Fruit fly (Drosophila melanogaster) whole organism, embryonic: Measurements from ENCODE around the gene shd.

ENCODE experiments used
- Atf-2 ChIP-seq: fragments of 200-800 bp; sonication (Bioruptor generic); optimal IDR thresholded peaks from 2 replicates; lab custom pipeline; 2016; ENCODE audit warnings: missing biosample characterization, missing genetic modification characterization
- CG10274 ChIP-seq: fragments of 200-800 bp; sonication (Bioruptor generic); optimal IDR thresholded peaks from 3 replicates; lab custom pipeline; 2017; ENCODE audit warnings: missing biosample characterization, mild to moderate bottlenecking, missing genetic modification characterization
- CG10462 ChIP-seq: fragments of 200-800 bp; sonication (Bioruptor generic); optimal IDR thresholded peaks from 2 replicates; lab custom pipeline; 2016; ENCODE audit warnings: missing biosample characterization, missing genetic modification characterization
- CG10654 ChIP-seq: fragments of 200-800 bp; sonication (Bioruptor generic); optimal IDR thresholded peaks from 2 replicates; lab custom pipeline; 2016; ENCODE audit warnings: missing biosample characterization, missing genetic modification characterization
- CG11456 ChIP-seq: fragments of 200-800 bp; sonication (Bioruptor generic); IDR thresholded peaks from 3 replicates; pipeline ENCODE4 v1.3.6; 2022; ENCODE audit warnings: missing biosample characterization, missing genetic modification characterization
- CG12236 ChIP-seq: fragments of 200-800 bp; sonication (Bioruptor generic); optimal IDR thresholded peaks from 2 replicates; lab custom pipeline; 2016; ENCODE audit warnings: missing biosample characterization, missing genetic modification characterization
- CG12391 ChIP-seq: fragments of 200-800 bp; sonication (Bioruptor generic); optimal IDR thresholded peaks from 3 replicates; lab custom pipeline; 2018; ENCODE audit warnings: missing biosample characterization, mild to moderate bottlenecking, missing genetic modification characterization, moderate library complexity
- CG12769 ChIP-seq: fragments of 200-800 bp; sonication (Bioruptor generic); optimal IDR thresholded peaks from 2 replicates; lab custom pipeline; 2019; ENCODE audit warnings: missing biosample characterization, mild to moderate bottlenecking, missing genetic modification characterization, moderate library complexity
- CG13624 ChIP-seq: fragments of 200-800 bp; sonication (Bioruptor generic); optimal IDR thresholded peaks from 2 replicates; lab custom pipeline; 2016; ENCODE audit warnings: missing biosample characterization, missing genetic modification characterization
- CG14441 ChIP-seq: fragments of 200-800 bp; sonication (Bioruptor generic); IDR thresholded peaks from 2 replicates; pipeline ENCODE4 v1.3.6; 2022; ENCODE audit warnings: missing biosample characterization, missing genetic modification characterization
- CG14667 ChIP-seq: fragments of 200-800 bp; sonication (Bioruptor generic); IDR thresholded peaks from 2 replicates; pipeline ENCODE4 v1.3.6; 2022; ENCODE audit warnings: missing biosample characterization, missing genetic modification characterization
- CG1602 ChIP-seq: fragments of 200-800 bp; sonication (Bioruptor generic); optimal IDR thresholded peaks from 3 replicates; lab custom pipeline; 2016; ENCODE audit warnings: missing biosample characterization, missing genetic modification characterization
- CG17385 ChIP-seq: fragments of 200-800 bp; sonication (Bioruptor generic); optimal IDR thresholded peaks from 3 replicates; lab custom pipeline; 2018; ENCODE audit warnings: missing biosample characterization, mild to moderate bottlenecking, missing genetic modification characterization
- CG17612 ChIP-seq: fragments of 200-800 bp; sonication (Bioruptor generic); IDR thresholded peaks from 2 replicates; pipeline ENCODE4 v1.3.6; 2022; ENCODE audit warnings: missing biosample characterization, missing genetic modification characterization
- CG2199 ChIP-seq: fragments of 200-800 bp; sonication (Bioruptor generic); IDR thresholded peaks from 3 replicates; pipeline ENCODE4 v1.3.6; 2022; ENCODE audit warnings: missing biosample characterization, missing genetic modification characterization
- CG2712 ChIP-seq: fragments of 200-800 bp; optimal IDR thresholded peaks from 3 replicates; lab custom pipeline; 2019; ENCODE audit warnings: missing biosample characterization, mild to moderate bottlenecking, missing genetic modification characterization, moderate library complexity
- CG4617 ChIP-seq: fragments of 200-800 bp; sonication (Bioruptor generic); optimal IDR thresholded peaks from 3 replicates; lab custom pipeline; 2016; ENCODE audit warnings: missing biosample characterization, missing genetic modification characterization, borderline replicate concordance
- CG4820 ChIP-seq: fragments of 200-800 bp; sonication (Bioruptor generic); optimal IDR thresholded peaks from 3 replicates; lab custom pipeline; 2016; ENCODE audit warnings: missing biosample characterization, missing genetic modification characterization
- CTCF ChIP-seq: fragments of 200-800 bp; sonication (Bioruptor generic); optimal IDR thresholded peaks from 2 replicates; lab custom pipeline; 2017; ENCODE audit warnings: missing biosample characterization, mild to moderate bottlenecking, missing genetic modification characterization, moderate library complexity
- CkIIα-i1 ChIP-seq: fragments of 200-800 bp; sonication (Bioruptor generic); IDR thresholded peaks from 2 replicates; pipeline ENCODE4 v1.3.6; 2022; ENCODE audit warnings: missing biosample characterization, missing genetic modification characterization
- Dbx ChIP-seq: fragments of 200-800 bp; sonication (Bioruptor generic); IDR thresholded peaks from 3 replicates; pipeline ENCODE4 v1.3.6; 2022; ENCODE audit warnings: missing biosample characterization, missing genetic modification characterization
- Dip3 ChIP-seq: fragments of 200-800 bp; sonication (Bioruptor generic); optimal IDR thresholded peaks from 3 replicates; lab custom pipeline; 2016; ENCODE audit warnings: missing biosample characterization, missing genetic modification characterization
- Doc3 ChIP-seq: fragments of 200-800 bp; sonication (Bioruptor generic); IDR thresholded peaks from 3 replicates; pipeline ENCODE4 v1.3.6; 2022; ENCODE audit warnings: missing biosample characterization, missing genetic modification characterization; ENCODE audit not compliant: partially characterized antibody
- E2f1 ChIP-seq: fragments of 200-800 bp; sonication (Bioruptor generic); IDR thresholded peaks from 2 replicates; pipeline ENCODE4 v1.3.6; 2022; ENCODE audit warnings: missing biosample characterization, missing genetic modification characterization
- HLHmδ ChIP-seq: fragments of 200-800 bp; sonication (Bioruptor generic); optimal IDR thresholded peaks from 2 replicates; lab custom pipeline; 2018; ENCODE audit warnings: missing biosample characterization, mild to moderate bottlenecking, missing genetic modification characterization, moderate library complexity
- Hey ChIP-seq: fragments of 200-800 bp; sonication (Bioruptor generic); optimal IDR thresholded peaks from 3 replicates; lab custom pipeline; 2018; ENCODE audit warnings: missing biosample characterization, mild to moderate bottlenecking, missing genetic modification characterization
- Hsf ChIP-seq: fragments of 200-800 bp; sonication (Bioruptor generic); optimal IDR thresholded peaks from 3 replicates; lab custom pipeline; 2016; ENCODE audit warnings: missing biosample characterization, missing genetic modification characterization
- Lpt ChIP-seq: fragments of >200 bp; optimal IDR thresholded peaks from 2 replicates; lab custom pipeline; 2018; ENCODE audit warnings: missing biosample characterization, missing genetic modification characterization
- Meics ChIP-seq: fragments of 200-800 bp; sonication (Bioruptor generic); optimal IDR thresholded peaks from 2 replicates; lab custom pipeline; 2017; ENCODE audit warnings: missing biosample characterization, mild to moderate bottlenecking, missing genetic modification characterization
- Mes4 ChIP-seq: fragments of 200-800 bp; sonication (Bioruptor generic); optimal IDR thresholded peaks from 2 replicates; lab custom pipeline; 2016; ENCODE audit warnings: missing biosample characterization, missing genetic modification characterization
- NK7.1 ChIP-seq: fragments of 200-800 bp; sonication (Bioruptor generic); optimal IDR thresholded peaks from 3 replicates; lab custom pipeline; 2016; ENCODE audit warnings: missing biosample characterization, missing genetic modification characterization
- Nf-YB ChIP-seq: fragments of 200-800 bp; sonication (Bioruptor generic); optimal IDR thresholded peaks from 3 replicates; lab custom pipeline; 2019; ENCODE audit warnings: missing biosample characterization, mild to moderate bottlenecking, missing genetic modification characterization, moderate library complexity
- NfI ChIP-seq: fragments of 200-800 bp; sonication (Bioruptor generic); optimal IDR thresholded peaks from 3 replicates; lab custom pipeline; 2018; ENCODE audit warnings: missing biosample characterization, mild to moderate bottlenecking, missing genetic modification characterization, moderate library complexity
- Spps ChIP-seq: fragments of 200-800 bp; sonication (Bioruptor generic); optimal IDR thresholded peaks from 2 replicates; lab custom pipeline; 2018; ENCODE audit warnings: missing biosample characterization, mild to moderate bottlenecking, missing genetic modification characterization
- dimm ChIP-seq: fragments of 200-800 bp; sonication (Bioruptor generic); IDR thresholded peaks from 2 replicates; pipeline ENCODE4 v1.3.6; 2022; ENCODE audit warnings: missing biosample characterization, missing genetic modification characterization
- dmrt99B ChIP-seq: fragments of 200-800 bp; sonication (Bioruptor generic); optimal IDR thresholded peaks from 2 replicates; lab custom pipeline; 2018; ENCODE audit warnings: missing biosample characterization, mild to moderate bottlenecking, missing genetic modification characterization, moderate library complexity
- eve ChIP-seq, 2 experiments: fragments of >200 bp; optimal IDR thresholded peaks; 2 replicates each; lab custom pipeline; 2017; ENCODE audit warnings: missing biosample characterization in 2 of 2, missing genetic modification characterization in 2 of 2
- fd64A ChIP-seq: fragments of 200-800 bp; sonication (Bioruptor generic); optimal IDR thresholded peaks from 3 replicates; lab custom pipeline; 2018; ENCODE audit warnings: missing biosample characterization, mild to moderate bottlenecking, missing genetic modification characterization
- kah ChIP-seq: fragments of 200-800 bp; sonication (Bioruptor generic); optimal IDR thresholded peaks from 2 replicates; lab custom pipeline; 2018; ENCODE audit warnings: missing biosample characterization, mild to moderate bottlenecking, missing genetic modification characterization
- nom ChIP-seq: fragments of 200-800 bp; sonication (Bioruptor generic); optimal IDR thresholded peaks from 2 replicates; lab custom pipeline; 2017; ENCODE audit warnings: missing biosample characterization, missing genetic modification characterization, mild to moderate bottlenecking, moderate library complexity, missing genetic modification reagents
- pita ChIP-seq: fragments of 200-800 bp; sonication (Bioruptor generic); optimal IDR thresholded peaks from 2 replicates; lab custom pipeline; 2017; ENCODE audit warnings: missing biosample characterization, mild to moderate bottlenecking, missing genetic modification characterization
- sc ChIP-seq, 3 experiments: fragments of >200 bp in 2 of 3; fragments of 200-800 bp in 1 of 3; sonication (Bioruptor generic) in 1 of 3; optimal IDR thresholded peaks; 2 replicates in 2 of 3; 3 replicates in 1 of 3; lab custom pipeline; 2017; ENCODE audit warnings: mild to moderate bottlenecking in 1 of 3, missing biosample characterization in 1 of 3, missing genetic modification characterization in 1 of 3, missing genetic modification reagents in 1 of 3
- sisA ChIP-seq: fragments of 200-800 bp; sonication (Bioruptor generic); IDR thresholded peaks from 2 replicates; pipeline ENCODE4 v1.3.6; 2022; ENCODE audit warnings: missing biosample characterization, missing genetic modification characterization
- sob ChIP-seq: fragments of 200-800 bp; sonication (Bioruptor generic); IDR thresholded peaks from 2 replicates; pipeline ENCODE4 v1.3.6; 2022; ENCODE audit warnings: missing biosample characterization, missing genetic modification characterization
- sr ChIP-seq: fragments of 200-800 bp; sonication (Bioruptor generic); IDR thresholded peaks from 3 replicates; pipeline ENCODE4 v1.3.6; 2022; ENCODE audit warnings: missing biosample characterization, missing genetic modification characterization
- tgo ChIP-seq: fragments of 200-800 bp; sonication (Bioruptor generic); IDR thresholded peaks from 3 replicates; pipeline ENCODE4 v1.3.6; 2022; ENCODE audit warnings: missing biosample characterization, missing genetic modification characterization
- trh ChIP-seq: fragments of 200-800 bp; sonication (Bioruptor generic); optimal IDR thresholded peaks from 2 replicates; lab custom pipeline; 2016; ENCODE audit warnings: missing biosample characterization, missing genetic modification characterization
- twi ChIP-seq: fragments of 200-800 bp; optimal IDR thresholded peaks from 2 replicates; lab custom pipeline; 2019; ENCODE audit warnings: missing biosample characterization, mild to moderate bottlenecking, missing genetic modification characterization, moderate library complexity
- vvl ChIP-seq: fragments of 200-800 bp; sonication (Bioruptor generic); IDR thresholded peaks from 2 replicates; pipeline ENCODE4 v1.3.6; 2022; ENCODE audit warnings: missing biosample characterization, missing genetic modification characterization
- wor ChIP-seq: fragments of 200-800 bp; sonication (Bioruptor generic); IDR thresholded peaks from 2 replicates; pipeline ENCODE4 v1.3.6; 2022; ENCODE audit warnings: missing biosample characterization, missing genetic modification characterization
- zen ChIP-seq: fragments of 200-800 bp; sonication (Bioruptor generic); optimal IDR thresholded peaks from 3 replicates; lab custom pipeline; 2018; ENCODE audit warnings: missing biosample characterization, mild to moderate bottlenecking, missing genetic modification characterization, moderate library complexity

shd gene

DNA sequence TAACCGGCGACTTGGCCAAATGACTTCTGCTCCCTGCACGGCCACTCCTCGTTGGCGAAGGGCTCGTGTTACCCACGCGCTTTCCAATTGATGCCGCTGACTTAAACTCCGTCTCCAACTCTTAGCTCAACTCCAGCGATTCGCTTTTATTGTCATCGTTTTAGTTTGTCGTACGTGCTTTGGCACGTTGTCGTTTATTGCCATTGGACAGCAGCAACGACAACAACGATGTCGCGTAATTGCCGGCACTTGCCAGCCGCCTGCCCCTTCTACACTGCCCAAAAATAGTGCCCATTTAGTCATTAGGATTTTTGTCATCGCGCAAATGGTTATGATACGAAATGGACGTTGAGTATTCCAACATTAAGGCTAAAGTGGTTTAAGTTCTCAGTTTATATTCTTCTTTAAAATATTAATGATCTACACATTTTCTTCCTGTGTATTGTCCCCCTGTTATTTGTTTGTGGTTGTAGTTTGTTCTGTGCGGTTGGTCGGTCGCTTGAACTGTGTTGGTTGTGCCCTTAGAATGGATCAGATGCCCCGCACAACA, 51.6 kb downstream of the shd start (continued):
- TF ChIP-seq CG10462 (GFP tag; lab: Kevin White, UChicago) (peak; percentile 80), dimm (GFP tag; lab: Robert Waterston, UW) (peak; percentile 71), CG12391 (tag; lab: Kevin White, UChicago) (peak; percentile 93), Mes4 (GFP tag; lab: Kevin White, UChicago) (peak; percentile 88), Meics (GFP tag; lab: Kevin White, UChicago) (peak; percentile 85), pita (GFP tag; lab: Kevin White, UChicago) (no peak), CG13624 (GFP tag; lab: Kevin White, UChicago) (peak; percentile 93), dmrt99B (tag; lab: Kevin White, UChicago) (peak; percentile 91), CG11456 (GFP tag; lab: Robert Waterston, UW) (peak; percentile 83), trh (GFP tag; lab: Kevin White, UChicago) (peak; percentile 79), sisA (GFP tag; lab: Robert Waterston, UW) (peak; percentile 82), sob (peak; percentile 91), CG12769 (peak; percentile 92), tgo (peak; percentile 85), twi (tag; lab: Kevin White, UChicago) (peak; percentile 78), nom (peak; percentile 76), Lpt (GFP tag; lab: Kevin White, UChicago) (no peak), wor (GFP tag; lab: Robert Waterston, UW) (peak; percentile 80), sc (optimal IDR thresholded peaks at IDR 0.05; lab: Kevin White, UChicago) (no peak), sc (GFP tag; optimal IDR thresholded peaks at IDR 0.05; lab: Kevin White, UChicago) (peak; percentile 83), vvl (GFP tag; lab: Robert Waterston, UW) (peak; percentile 93), CG17385 (GFP tag; lab: Kevin White, UChicago) (peak; percentile 86), CG10274 (GFP tag; lab: Kevin White, UChicago) (peak; percentile 70), CG10654 (peak; percentile 83), Dbx (GFP tag; lab: Robert Waterston, UW) (peak; percentile 77), CG1602 (GFP tag; lab: Kevin White, UChicago) (peak; percentile 87), CG4617 (peak; percentile 65), Doc3 (GFP tag; lab: Robert Waterston, UW) (no peak), zen (peak; percentile 74), NK7.1 (GFP tag; lab: Kevin White, UChicago) (peak; percentile 85), sr (0 out of 3 replicates have a peak, but pooled peaks have one; percentile 10), Atf-2 (GFP tag; lab: Kevin White, UChicago) (peak; percentile 86), CG2199 (GFP tag; lab: Robert Waterston, UW) (peak; percentile 80; the same call in 2 of the 3 replicates), Dip3 (GFP tag; lab: Kevin White, UChicago) (peak; percentile 79), Hey (tag; lab: Kevin White, UChicago) (peak; percentile 96), E2f1 (GFP tag; lab: Robert Waterston, UW) (peak; percentile 83), CTCF (peak; percentile 62), CG4820 (GFP tag; lab: Kevin White, UChicago) (peak; percentile 91), NfI (GFP tag; lab: Kevin White, UChicago) (peak; percentile 86), eve (GFP tag; optimal IDR thresholded peaks at IDR 0.05; lab: Kevin White, UChicago) (peak in 1 of 2 experiments; percentile 95), CG14667 (peak; percentile 87), Spps (tag; lab: Kevin White, UChicago) (peak; percentile 85), Nf-YB (GFP tag; lab: Kevin White, UChicago) (peak; percentile 79), fd64A (GFP tag; lab: Kevin White, UChicago) (peak; percentile 71), CkIIα-i1 (GFP tag; lab: Robert Waterston, UW) (no peak), Hsf (GFP tag; lab: Kevin White, UChicago) (peak; percentile 91), CG12236 (GFP tag; lab: Kevin White, UChicago) (peak; percentile 81), kah (GFP tag; lab: Kevin White, UChicago) (peak; percentile 81), CG14441 (peak; percentile 85), HLHmδ (no peak), CG17612 (GFP tag; lab: Robert Waterston, UW) (peak; percentile 47; the same call in 1 of the 2 replicates), CG2712 (tag; lab: Kevin White, UChicago) (peak; percentile 94)
